Worm (Caenorhabditis elegans) whole organism, midembryonic: ENCODE data around the gene F47G3.3.

ENCODE experiments used
- cog-1 ChIP-seq: sonication (generic microtip); optimal IDR thresholded peaks from 2 replicates; lab custom pipeline; 2016; ENCODE audit warnings: missing genetic modification characterization, missing compliant biosample characterization
- flt-1 ChIP-seq: fragments of 200-800 bp; sonication (Bioruptor generic); IDR thresholded peaks from 2 replicates; pipeline ENCODE4 v1.3.6; 2022; ENCODE audit warnings: missing genetic modification characterization, missing compliant biosample characterization

ce11 chrX:2359797-2360196 is 16.0 kb upstream of the F47G3.3 start, which contains the start of gene lgc-40:
- no peak for TF ChIP-seq flt-1
- TF ChIP-seq cog-1 (tag; lab: Kevin White, UChicago), result no peak
